Worm (Caenorhabditis elegans): ENCODE data around the gene K02E2.11.

DNA sequence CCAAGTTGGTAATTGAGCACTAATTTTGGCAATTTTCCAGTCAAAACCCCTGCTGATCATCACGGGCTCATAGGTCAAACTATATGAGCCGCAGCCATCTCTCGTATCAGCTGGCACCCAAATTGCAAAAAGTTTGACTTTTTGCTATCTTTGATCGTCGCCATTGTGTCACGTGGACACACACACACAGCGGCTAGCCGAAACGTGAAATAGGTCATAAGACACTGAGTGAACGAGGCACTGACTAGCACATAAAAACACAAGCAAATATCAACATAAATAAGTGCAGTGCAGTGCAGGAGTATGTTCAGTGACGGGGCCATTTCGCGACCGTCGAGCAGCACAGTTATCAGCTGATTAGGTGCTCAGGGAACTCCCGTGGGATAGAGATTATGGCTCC is 35.7 kb downstream of the K02E2.11 start:
- TF ChIP-seq dpl-1 (GFP tag; optimal IDR thresholded peaks at IDR 0.05) (no peak), madf-10 (tag; optimal IDR thresholded peaks at IDR 0.05) (no peak), zim-3 (tag; optimal IDR thresholded peaks at IDR 0.05) (no peak)
